Worm (Caenorhabditis elegans) whole organism, L4/young adult: ENCODE data around the gene exc-14.

Source experiments
- W03F9.2 ChIP-seq: fragments of 150-350 bp; optimal IDR thresholded peaks from 2 replicates; lab custom pipeline; 2014; ENCODE audit warnings: missing biosample characterization, missing genetic modification characterization
- dao-5 ChIP-seq: sonication (generic microtip); optimal IDR thresholded peaks from 2 replicates; lab custom pipeline; 2016; ENCODE audit warnings: missing genotype, missing genetic modification characterization, moderate library complexity, missing compliant biosample characterization
- him-1 ChIP-seq: sonication (generic microtip); optimal IDR thresholded peaks from 2 replicates; lab custom pipeline; 2016; ENCODE audit warnings: missing genotype, missing genetic modification reagents, missing genetic modification characterization, missing compliant biosample characterization

Gene exc-14

ce11 chrV:5050073-5050599, 4.1 kb upstream of the exc-14 start:
- TF ChIP-seq him-1 (tag; lab: Kevin White, UChicago) (no peak), W03F9.2 (tag; lab: Kevin White, UChicago) (no peak), dao-5 (no peak)

ce11 chrV:5049333-5049942, 3.4 kb upstream of the exc-14 start, which contains the start of the genes pqn-51 and K11D12.14:
Gene pqn-51, plus strand, starts transcription at chrV:5049607.
Gene K11D12.14, plus strand, starts transcription at chrV:5049636.
- no peak for TF ChIP-seq dao-5
- TF ChIP-seq W03F9.2 (tag; lab: Kevin White, UChicago), result peak; percentile 0
- TF ChIP-seq him-1 (tag; lab: Kevin White, UChicago), result peak; percentile 80

- no peak for TF ChIP-seq him-1 (tag; lab: Kevin White, UChicago)
- TF ChIP-seq W03F9.2 (tag; lab: Kevin White, UChicago), result no peak
- TF ChIP-seq dao-5, result no peak
These were observed 555 bp upstream of the exc-14 start for ce11 chrV:5046558-5046957.

- TF ChIP-seq him-1 (tag; lab: Kevin White, UChicago) (no peak), dao-5 (no peak), W03F9.2 (tag; lab: Kevin White, UChicago) (no peak)
These were observed 5.1 kb downstream of the exc-14 start, which contains the start of gene K11D12.8 for ce11 chrV:5040925-5041324. Gene K11D12.8, minus strand, starts transcription at chrV:5041001.

ce11 chrV:5039559-5039958, 6.4 kb downstream of the exc-14 start, which contains the start of gene K11D12.11:
Gene K11D12.11, minus strand, starts transcription at chrV:5039600.
- no peak for TF ChIP-seq him-1 (tag; lab: Kevin White, UChicago)
- no peak for TF ChIP-seq dao-5
- no peak for TF ChIP-seq W03F9.2 (tag; lab: Kevin White, UChicago)

ce11 chrV:5038449-5038848, 7.6 kb downstream of the exc-14 start:
- TF ChIP-seq him-1 (tag; lab: Kevin White, UChicago), result no peak
- no peak for TF ChIP-seq W03F9.2 (tag; lab: Kevin White, UChicago)
- no peak for TF ChIP-seq dao-5

ce11 chrV:5036364-5036763, 9.6 kb downstream of the exc-14 start, which contains the start of gene K11D12.7:
Gene K11D12.7, minus strand, starts transcription at chrV:5036464.
- no peak for TF ChIP-seq him-1 (tag; lab: Kevin White, UChicago)
- TF ChIP-seq dao-5, result no peak
- TF ChIP-seq W03F9.2 (tag; lab: Kevin White, UChicago), result no peak

ce11 chrV:5035058-5035457, 10.9 kb downstream of the exc-14 start, which contains the start of gene K11D12.6:
Gene K11D12.6, minus strand, starts transcription at chrV:5035158.
- TF ChIP-seq him-1 (tag; lab: Kevin White, UChicago) (no peak), W03F9.2 (tag; lab: Kevin White, UChicago) (no peak), dao-5 (no peak)

- TF ChIP-seq him-1 (tag; lab: Kevin White, UChicago) (no peak), W03F9.2 (tag; lab: Kevin White, UChicago) (no peak), dao-5 (no peak)
These were observed 12.9 kb downstream of the exc-14 start, which contains the start of gene K11D12.13 for ce11 chrV:5033099-5033498. Gene K11D12.13, plus strand, starts transcription at chrV:5033399.

- TF ChIP-seq him-1 (tag; lab: Kevin White, UChicago), result no peak
- no peak for TF ChIP-seq dao-5
- no peak for TF ChIP-seq W03F9.2 (tag; lab: Kevin White, UChicago)
These were observed 13.8 kb downstream of the exc-14 start for ce11 chrV:5032176-5032575.

ce11 chrV:5031764-5032163, 14.2 kb downstream of the exc-14 start:
- TF ChIP-seq him-1 (tag; lab: Kevin White, UChicago) (no peak), dao-5 (no peak), W03F9.2 (tag; lab: Kevin White, UChicago) (no peak)

- TF ChIP-seq dao-5 (no peak), him-1 (tag; lab: Kevin White, UChicago) (no peak), W03F9.2 (tag; lab: Kevin White, UChicago) (no peak)
These were observed 15.3 kb downstream of the exc-14 start, which contains the start of gene swt-7 for ce11 chrV:5030715-5031114. Gene swt-7, minus strand, starts transcription at chrV:5030815.

- TF ChIP-seq him-1 (tag; lab: Kevin White, UChicago), result no peak
These were observed 15.8 kb downstream of the exc-14 start for ce11 chrV:5030212-5030611.

ce11 chrV:5027640-5028039, 18.4 kb downstream of the exc-14 start, which contains the start of gene cpt-4:
Gene cpt-4, minus strand, starts transcription at chrV:5027723.
- TF ChIP-seq W03F9.2 (tag; lab: Kevin White, UChicago) (no peak), him-1 (tag; lab: Kevin White, UChicago) (no peak), dao-5 (no peak)
